Fruit fly (Drosophila melanogaster) whole organism, embryonic: ENCODE results near the gene ldbr.

Experiments used
- CG11398 ChIP-seq: fragments of 200-800 bp; sonication (Bioruptor generic); optimal IDR thresholded peaks from 2 replicates; lab custom pipeline; 2016; ENCODE audit warnings: missing biosample characterization, missing genetic modification characterization
- CG12659 ChIP-seq: fragments of 200-800 bp; sonication (Bioruptor generic); optimal IDR thresholded peaks from 3 replicates; lab custom pipeline; 2017; ENCODE audit warnings: mild to moderate bottlenecking, missing biosample characterization, missing genetic modification reagents, missing genetic modification characterization
- CG15601 ChIP-seq: fragments of 200-800 bp; sonication (Bioruptor generic); optimal IDR thresholded peaks from 3 replicates; lab custom pipeline; 2019; ENCODE audit warnings: missing biosample characterization, mild to moderate bottlenecking, missing genetic modification characterization, moderate library complexity
- CG17829 ChIP-seq: fragments of 200-800 bp; optimal IDR thresholded peaks from 2 replicates; lab custom pipeline; 2019; ENCODE audit warnings: missing biosample characterization, mild to moderate bottlenecking, missing genetic modification characterization, moderate library complexity
- CG1792 ChIP-seq: fragments of 200-800 bp; sonication (Bioruptor generic); optimal IDR thresholded peaks from 2 replicates; lab custom pipeline; 2016; ENCODE audit warnings: missing biosample characterization, missing genetic modification characterization
- CG18011 ChIP-seq: fragments of 200-800 bp; sonication (Bioruptor generic); optimal IDR thresholded peaks from 2 replicates; lab custom pipeline; 2017; ENCODE audit warnings: missing biosample characterization, missing genetic modification characterization, mild to moderate bottlenecking, moderate library complexity, missing genotype
- CG2129 ChIP-seq: fragments of 200-800 bp; sonication (Bioruptor generic); IDR thresholded peaks from 2 replicates; pipeline ENCODE4 v1.3.6; 2022; ENCODE audit warnings: missing biosample characterization, missing genetic modification characterization; ENCODE audit not compliant: partially characterized antibody
- CG2199 ChIP-seq: fragments of 200-800 bp; sonication (Bioruptor generic); IDR thresholded peaks from 3 replicates; pipeline ENCODE4 v1.3.6; 2022; ENCODE audit warnings: missing biosample characterization, missing genetic modification characterization
- CG2712 ChIP-seq: fragments of 200-800 bp; optimal IDR thresholded peaks from 3 replicates; lab custom pipeline; 2019; ENCODE audit warnings: missing biosample characterization, mild to moderate bottlenecking, missing genetic modification characterization, moderate library complexity
- CG33557 ChIP-seq: fragments of 200-800 bp; sonication (Bioruptor generic); optimal IDR thresholded peaks from 2 replicates; lab custom pipeline; 2019; ENCODE audit warnings: missing biosample characterization, mild to moderate bottlenecking, missing genetic modification characterization, moderate library complexity
- CG34376 ChIP-seq: fragments of 200-800 bp; sonication (Bioruptor generic); optimal IDR thresholded peaks from 2 replicates; lab custom pipeline; 2018; ENCODE audit warnings: missing biosample characterization, mild to moderate bottlenecking, missing genetic modification characterization
- CG43689 ChIP-seq: fragments of 200-800 bp; sonication (Bioruptor generic); IDR thresholded peaks from 2 replicates; pipeline ENCODE4 v1.3.6; 2022; ENCODE audit warnings: missing biosample characterization, missing genetic modification characterization
- CG6683 ChIP-seq: fragments of 200-800 bp; sonication (Bioruptor generic); optimal IDR thresholded peaks from 2 replicates; lab custom pipeline; 2017; ENCODE audit warnings: missing biosample characterization, mild to moderate bottlenecking, missing genetic modification characterization, missing genetic modification reagents
- CG7839 ChIP-seq: fragments of 200-800 bp; sonication (Bioruptor generic); optimal IDR thresholded peaks from 3 replicates; lab custom pipeline; 2018; ENCODE audit warnings: missing biosample characterization, mild to moderate bottlenecking, missing genetic modification characterization, moderate library complexity
- CG8388 ChIP-seq: fragments of 200-800 bp; sonication (Bioruptor generic); optimal IDR thresholded peaks from 2 replicates; lab custom pipeline; 2019; ENCODE audit warnings: missing biosample characterization, mild to moderate bottlenecking, missing genetic modification characterization, moderate library complexity
- E2f1 ChIP-seq: fragments of 200-800 bp; sonication (Bioruptor generic); IDR thresholded peaks from 2 replicates; pipeline ENCODE4 v1.3.6; 2022; ENCODE audit warnings: missing biosample characterization, missing genetic modification characterization
- Eip74EF ChIP-seq, 2 experiments: fragments of 200-800 bp in 1 of 2; fragments of >200 bp in 1 of 2; sonication (Bioruptor generic) in 1 of 2; optimal IDR thresholded peaks; 2 replicates each; lab custom pipeline; 2017 to 2019; ENCODE audit warnings: missing biosample characterization in 2 of 2, missing genetic modification characterization in 2 of 2, mild to moderate bottlenecking in 1 of 2, moderate library complexity in 1 of 2
- HLH4C ChIP-seq: fragments of 200-800 bp; sonication (Bioruptor generic); IDR thresholded peaks from 3 replicates; pipeline ENCODE4 v1.3.6; 2022; ENCODE audit warnings: missing biosample characterization, missing genetic modification characterization; ENCODE audit not compliant: partially characterized antibody
- Kr ChIP-seq: fragments of 200-800 bp; sonication (Bioruptor generic); optimal IDR thresholded peaks from 2 replicates; lab custom pipeline; 2017; ENCODE audit warnings: missing biosample characterization, mild to moderate bottlenecking, missing genetic modification characterization
- Mad ChIP-seq: fragments of 200-800 bp; sonication (Bioruptor generic); optimal IDR thresholded peaks from 2 replicates; lab custom pipeline; 2016; ENCODE audit warnings: missing biosample characterization, missing genetic modification characterization
- Myb ChIP-seq: fragments of 200-800 bp; sonication (Bioruptor generic); optimal IDR thresholded peaks from 2 replicates; lab custom pipeline; 2016; ENCODE audit warnings: missing biosample characterization, missing genetic modification characterization
- Poxn ChIP-seq: fragments of 200-800 bp; sonication (Bioruptor generic); IDR thresholded peaks from 2 replicates; pipeline ENCODE4 v1.3.6; 2022; ENCODE audit warnings: missing biosample characterization, missing genetic modification characterization
- Rfx ChIP-seq: fragments of 200-800 bp; sonication (Bioruptor generic); IDR thresholded peaks from 2 replicates; pipeline ENCODE4 v1.3.6; 2022; ENCODE audit warnings: missing biosample characterization, missing genetic modification characterization
- Side ChIP-seq: fragments of 200-800 bp; sonication (Bioruptor generic); optimal IDR thresholded peaks from 2 replicates; lab custom pipeline; 2016; ENCODE audit warnings: missing biosample characterization, missing genetic modification characterization
- Stat92E ChIP-seq, 3 experiments: fragments of >200 bp in 2 of 3; fragments of 200-800 bp in 1 of 3; sonication (Bioruptor generic) in 1 of 3; optimal IDR thresholded peaks; 2 replicates each; lab custom pipeline; 2017 to 2019; ENCODE audit warnings: missing biosample characterization in 3 of 3, missing genetic modification characterization in 3 of 3, mild to moderate bottlenecking in 1 of 3, moderate library complexity in 1 of 3
- Usf ChIP-seq: fragments of 200-800 bp; sonication (Bioruptor generic); optimal IDR thresholded peaks from 2 replicates; lab custom pipeline; 2017; ENCODE audit warnings: missing genotype, missing biosample characterization, missing genetic modification characterization
- az2 ChIP-seq: fragments of 200-800 bp; sonication (Bioruptor generic); optimal IDR thresholded peaks from 3 replicates; lab custom pipeline; 2016; ENCODE audit warnings: missing biosample characterization, missing genetic modification characterization
- bbx ChIP-seq: fragments of 200-800 bp; sonication (Bioruptor generic); IDR thresholded peaks from 2 replicates; pipeline ENCODE4 v1.3.6; 2022; ENCODE audit warnings: missing biosample characterization, missing genetic modification characterization; ENCODE audit not compliant: partially characterized antibody
- crc ChIP-seq: fragments of 200-800 bp; sonication (Bioruptor generic); optimal IDR thresholded peaks from 2 replicates; lab custom pipeline; 2016; ENCODE audit warnings: missing biosample characterization, missing genetic modification characterization
- emc ChIP-seq: fragments of 200-800 bp; sonication (Bioruptor generic); optimal IDR thresholded peaks from 2 replicates; lab custom pipeline; 2016; ENCODE audit warnings: missing biosample characterization, missing genetic modification characterization
- ems ChIP-seq: fragments of 200-800 bp; sonication (Bioruptor generic); optimal IDR thresholded peaks from 3 replicates; lab custom pipeline; 2016; ENCODE audit warnings: missing biosample characterization, missing genetic modification characterization
- fd96Cb ChIP-seq: fragments of 200-800 bp; sonication (Bioruptor generic); optimal IDR thresholded peaks from 2 replicates; lab custom pipeline; 2018; ENCODE audit warnings: missing biosample characterization, mild to moderate bottlenecking, missing genetic modification characterization, moderate library complexity
- gsb-n ChIP-seq: fragments of 200-800 bp; sonication (Bioruptor generic); optimal IDR thresholded peaks from 3 replicates; lab custom pipeline; 2018; ENCODE audit warnings: missing biosample characterization, mild to moderate bottlenecking, missing genetic modification characterization
- hbn ChIP-seq: fragments of 200-800 bp; sonication (Bioruptor generic); IDR thresholded peaks from 2 replicates; pipeline ENCODE4 v1.3.6; 2022; ENCODE audit warnings: missing biosample characterization, missing genetic modification characterization; ENCODE audit not compliant: partially characterized antibody
- hkb ChIP-seq, 2 experiments: fragments of 200-800 bp in 1 of 2; fragments of >200 bp in 1 of 2; sonication (Bioruptor generic) in 1 of 2; IDR thresholded peaks in 1 of 2; optimal IDR thresholded peaks in 1 of 2; 2 replicates each; pipeline versions ENCODE4 v1.3.6 to Lab custom; 2017 to 2022; ENCODE audit warnings: missing biosample characterization in 1 of 2, missing genetic modification characterization in 1 of 2
- lmd ChIP-seq: fragments of 200-800 bp; sonication (Bioruptor generic); IDR thresholded peaks from 2 replicates; pipeline ENCODE4 v1.3.6; 2022; ENCODE audit warnings: missing biosample characterization, missing genetic modification characterization
- lov ChIP-seq, 2 experiments: fragments of 200-800 bp in 1 of 2; fragments of >200 bp in 1 of 2; sonication (Bioruptor generic) in 1 of 2; IDR thresholded peaks in 1 of 2; optimal IDR thresholded peaks in 1 of 2; 2 replicates in 1 of 2; 3 replicates in 1 of 2; pipeline versions ENCODE4 v1.3.6 to Lab custom; 2017 to 2022; ENCODE audit warnings: missing biosample characterization in 1 of 2, missing genetic modification characterization in 1 of 2
- luna ChIP-seq: fragments of 200-800 bp; sonication (Bioruptor generic); optimal IDR thresholded peaks from 2 replicates; lab custom pipeline; 2016; ENCODE audit warnings: missing biosample characterization, missing genetic modification characterization
- pfk ChIP-seq: fragments of 200-800 bp; sonication (Bioruptor generic); optimal IDR thresholded peaks from 2 replicates; lab custom pipeline; 2018; ENCODE audit warnings: missing biosample characterization, mild to moderate bottlenecking, missing genetic modification characterization, moderate library complexity
- rib ChIP-seq: fragments of 200-800 bp; sonication (Bioruptor generic); IDR thresholded peaks from 2 replicates; pipeline ENCODE4 v1.3.6; 2022; ENCODE audit warnings: missing biosample characterization, missing genetic modification characterization
- shn ChIP-seq: fragments of 200-800 bp; sonication (Bioruptor generic); optimal IDR thresholded peaks from 3 replicates; lab custom pipeline; 2016; ENCODE audit warnings: missing biosample characterization, missing genetic modification characterization
- sim ChIP-seq: fragments of 200-800 bp; sonication (Bioruptor generic); IDR thresholded peaks from 2 replicates; pipeline ENCODE4 v1.3.6; 2022; ENCODE audit warnings: missing biosample characterization, missing genetic modification characterization
- so ChIP-seq: fragments of 200-800 bp; sonication (Bioruptor generic); IDR thresholded peaks from 3 replicates; pipeline ENCODE4 v1.3.6; 2022; ENCODE audit warnings: missing biosample characterization, missing genetic modification characterization
- stwl ChIP-seq: fragments of 200-800 bp; sonication (Bioruptor generic); optimal IDR thresholded peaks from 3 replicates; lab custom pipeline; 2018; ENCODE audit warnings: missing biosample characterization, mild to moderate bottlenecking, missing genetic modification characterization, moderate library complexity
- tio ChIP-seq: fragments of 200-800 bp; sonication (Bioruptor generic); optimal IDR thresholded peaks from 2 replicates; lab custom pipeline; 2017; ENCODE audit warnings: missing biosample characterization, missing genetic modification characterization, inconsistent platforms
- toy ChIP-seq: fragments of 200-800 bp; sonication (Bioruptor generic); IDR thresholded peaks from 2 replicates; pipeline ENCODE4 v1.3.6; 2022; ENCODE audit warnings: missing biosample characterization, missing genetic modification characterization
- ttk ChIP-seq: fragments of 200-800 bp; sonication (Bioruptor generic); IDR thresholded peaks from 2 replicates; pipeline ENCODE4 v2.1.2; 2022; ENCODE audit warnings: missing biosample characterization, missing genetic modification characterization

Gene ldbr

dm6 chr3L:8115864-8116528 is 5.6 kb upstream of the ldbr start, which contains the start of the genes Arp3 and msk (continued):
- TF ChIP-seq HLH4C, result peak; percentile 55; the same call in 1 of the 3 replicates
- TF ChIP-seq Usf (GFP tag; lab: Kevin White, UChicago), result peak; percentile 66
- peak in 1 of 2 experiments; percentile 15 for TF ChIP-seq Eip74EF (GFP tag; optimal IDR thresholded peaks at IDR 0.05; lab: Kevin White, UChicago)
- peak; percentile 86 for TF ChIP-seq CG34376
- peak; percentile 82 for TF ChIP-seq az2
- TF ChIP-seq luna (GFP tag; lab: Kevin White, UChicago), result peak; percentile 78
- TF ChIP-seq Stat92E (GFP tag; optimal IDR thresholded peaks at IDR 0.05; lab: Kevin White, UChicago), result peak in 1 of 3 experiments; percentile 59
- TF ChIP-seq CG6683 (GFP tag; lab: Kevin White, UChicago), result peak; percentile 49
- peak; percentile 73 for TF ChIP-seq CG7839
- no peak for TF ChIP-seq hbn (GFP tag; lab: Robert Waterston, UW)
- no peak for TF ChIP-seq gsb-n
- TF ChIP-seq ttk (GFP tag; lab: Robert Waterston, UW), result peak; percentile 45; the same call in 1 of the 2 replicates
- TF ChIP-seq rib, result peak; percentile 94
- TF ChIP-seq CG18011 (GFP tag; lab: Kevin White, UChicago), result peak; percentile 43
- peak; percentile 71 for TF ChIP-seq lmd (GFP tag; lab: Robert Waterston, UW)
- TF ChIP-seq CG8388, result peak; percentile 69
- TF ChIP-seq CG12659, result peak; percentile 93
- peak; percentile 9 for TF ChIP-seq pfk (GFP tag; lab: Kevin White, UChicago)
- no peak for TF ChIP-seq bbx
- TF ChIP-seq stwl, result peak; percentile 75
- no peak; the same call in 2 of the 3 replicates for TF ChIP-seq so (GFP tag; lab: Robert Waterston, UW)
- TF ChIP-seq crc, result peak; percentile 82
- TF ChIP-seq CG2129 (GFP tag; lab: Robert Waterston, UW), result no peak
- TF ChIP-seq lov (optimal IDR thresholded peaks at IDR 0.05; lab: Kevin White, UChicago), result no peak
- TF ChIP-seq lov (GFP tag; IDR thresholded peaks at IDR 0.05; lab: Robert Waterston, UW), result no peak
- no peak for TF ChIP-seq Kr
- peak; percentile 65 for TF ChIP-seq fd96Cb (tag; lab: Kevin White, UChicago)
- peak; percentile 78 for TF ChIP-seq CG15601
- peak; percentile 67 for TF ChIP-seq CG11398 (GFP tag; lab: Kevin White, UChicago)
- no peak for TF ChIP-seq CG43689 (GFP tag; lab: Robert Waterston, UW)
- 0 out of 2 replicates have a peak, but pooled peaks have one; percentile 33 for TF ChIP-seq sim
- peak; percentile 83 for TF ChIP-seq CG17829 (tag; lab: Kevin White, UChicago)
- TF ChIP-seq emc (GFP tag; lab: Kevin White, UChicago), result peak; percentile 83
- peak; percentile 76 for TF ChIP-seq ems (GFP tag; lab: Kevin White, UChicago)
- TF ChIP-seq Myb (GFP tag; lab: Kevin White, UChicago), result peak; percentile 83
- no peak for TF ChIP-seq E2f1
- TF ChIP-seq CG2712, result peak; percentile 81
- TF ChIP-seq Rfx, result peak; percentile 86
- TF ChIP-seq Poxn (GFP tag; lab: Robert Waterston, UW), result no peak
- TF ChIP-seq CG33557 (GFP tag; lab: Kevin White, UChicago), result peak; percentile 56
- no peak for TF ChIP-seq tio (GFP tag; lab: Kevin White, UChicago)
- TF ChIP-seq hkb (optimal IDR thresholded peaks at IDR 0.05; lab: Kevin White, UChicago), result peak; percentile 89
- TF ChIP-seq hkb (GFP tag; IDR thresholded peaks at IDR 0.05; lab: Robert Waterston, UW), result peak; percentile 60; the same call in 1 of the 2 replicates
- 0 out of 3 replicates have a peak, but pooled peaks have one; percentile 55 for TF ChIP-seq CG2199 (GFP tag; lab: Robert Waterston, UW)
- peak; percentile 89 for TF ChIP-seq CG1792 (GFP tag; lab: Kevin White, UChicago)
- no peak; the same call in 1 of the 2 replicates for TF ChIP-seq toy (GFP tag; lab: Robert Waterston, UW)
- peak; percentile 90 for TF ChIP-seq Side
- peak; percentile 88 for TF ChIP-seq Mad (GFP tag; lab: Kevin White, UChicago)
- peak; percentile 94 for TF ChIP-seq shn (GFP tag; lab: Kevin White, UChicago)
